Fruit fly (Drosophila melanogaster): ENCODE measurements around the gene mgr.

The mgr gene

dm6 chr3R:11431395-11431977 lies 21.8 kb upstream of the mgr start, which contains the start of the genes RpL24-like and CG5276:
TSS of gene RpL24-like (minus strand) at chr3R:11431582.
TSS of gene CG5276 (plus strand) at chr3R:11431738.
- TF ChIP-seq Pif1A (GFP tag; optimal IDR thresholded peaks at IDR 0.05) (no peak), rn (GFP tag; IDR thresholded peaks at IDR 0.05) (no peak), CG14655 (GFP tag; optimal IDR thresholded peaks at IDR 0.05) (no peak), CG34367 (tag; optimal IDR thresholded peaks at IDR 0.05) (no peak), D1 (tag; optimal IDR thresholded peaks at IDR 0.05) (no peak), CG32121 (GFP tag; IDR thresholded peaks at IDR 0.05) (no peak), CG8301 (tag; optimal IDR thresholded peaks at IDR 0.05) (no peak)

dm6 chr3R:11430307-11430706 lies 20.6 kb upstream of the mgr start:
- TF ChIP-seq EcR (GFP tag; optimal IDR thresholded peaks at IDR 0.05) (no peak), fd96Ca (GFP tag; IDR thresholded peaks at IDR 0.05) (no peak), gl (tag; optimal IDR thresholded peaks at IDR 0.05) (no peak), Pif1A (GFP tag; optimal IDR thresholded peaks at IDR 0.05) (no peak), CG32121 (GFP tag; IDR thresholded peaks at IDR 0.05) (no peak), CG15710 (tag; optimal IDR thresholded peaks at IDR 0.05) (no peak), CG12605 (GFP tag; IDR thresholded peaks at IDR 0.05) (no peak), Ets98B (GFP tag; IDR thresholded peaks at IDR 0.05) (no peak), Snoo (tag; optimal IDR thresholded peaks at IDR 0.05) (no peak), Pif1B (GFP tag; optimal IDR thresholded peaks at IDR 0.05) (no peak), D1 (tag; optimal IDR thresholded peaks at IDR 0.05) (no peak), CG14655 (GFP tag; optimal IDR thresholded peaks at IDR 0.05) (no peak), CG4496 (GFP tag; IDR thresholded peaks at IDR 0.05) (no peak), CG34367 (tag; optimal IDR thresholded peaks at IDR 0.05) (no peak), CG17806 (tag; optimal IDR thresholded peaks at IDR 0.05) (no peak), CG9948 (tag; optimal IDR thresholded peaks at IDR 0.05) (no peak), CG13204 (GFP tag; optimal IDR thresholded peaks at IDR 0.05) (no peak), CG10348 (GFP tag; IDR thresholded peaks at IDR 0.05) (no peak), rn (GFP tag; IDR thresholded peaks at IDR 0.05) (no peak)

DNA sequence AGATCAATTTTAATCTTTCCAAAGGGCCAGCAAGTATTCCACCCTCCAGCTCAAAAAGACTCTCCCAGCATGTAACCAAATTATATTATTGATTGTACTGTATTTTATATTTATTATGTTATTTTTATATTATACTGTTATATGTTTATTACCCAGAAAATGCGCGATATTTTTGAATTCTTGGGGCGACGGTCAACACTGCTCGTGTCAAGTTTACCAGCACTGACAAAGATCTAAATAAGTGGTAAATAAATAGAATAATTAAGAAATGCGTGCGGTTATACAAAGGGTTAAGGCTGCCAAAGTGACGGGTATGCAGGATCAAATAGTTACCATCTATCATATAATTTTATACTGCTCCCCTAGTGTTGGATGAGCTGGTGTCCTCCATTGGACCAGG lies 20.1 kb upstream of the mgr start, which contains the start of gene Dtd:
Gene Dtd, plus strand, starts transcription at position 248 of the 400 bp plus-strand sequence.
- TF ChIP-seq CG12605 (GFP tag; IDR thresholded peaks at IDR 0.05) (no peak), Ets98B (GFP tag; IDR thresholded peaks at IDR 0.05) (no peak), CG15710 (tag; optimal IDR thresholded peaks at IDR 0.05) (no peak), CG14655 (GFP tag; optimal IDR thresholded peaks at IDR 0.05) (no peak), Pif1A (GFP tag; optimal IDR thresholded peaks at IDR 0.05) (no peak), CG8301 (tag; optimal IDR thresholded peaks at IDR 0.05) (no peak), D1 (tag; optimal IDR thresholded peaks at IDR 0.05) (no peak), fd96Ca (GFP tag; IDR thresholded peaks at IDR 0.05) (no peak), CG34367 (tag; optimal IDR thresholded peaks at IDR 0.05) (no peak), CG13204 (GFP tag; optimal IDR thresholded peaks at IDR 0.05) (no peak), CG9948 (tag; optimal IDR thresholded peaks at IDR 0.05) (no peak)

DNA sequence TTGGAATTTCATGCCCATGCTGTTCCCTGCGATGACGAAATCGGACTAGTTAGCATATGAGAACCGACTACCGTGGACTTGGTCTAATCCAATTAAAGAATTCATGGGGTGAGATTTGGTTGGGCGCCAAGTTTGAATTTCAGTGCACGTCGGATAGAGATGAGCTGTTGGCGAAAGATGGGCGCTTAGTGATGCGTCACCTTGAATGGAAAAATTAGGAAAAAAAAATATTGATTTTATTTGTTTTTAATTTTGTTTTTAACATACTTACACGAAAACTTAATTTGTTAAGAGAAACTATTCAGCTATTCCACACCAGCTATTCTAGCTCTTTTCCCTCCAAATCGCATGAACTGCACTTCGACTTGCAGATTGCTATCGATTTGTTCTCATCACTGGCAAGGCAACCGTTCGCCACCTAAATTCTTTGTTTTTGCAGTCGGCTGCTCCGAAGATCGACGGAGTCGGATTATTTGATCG lies 12.0 kb upstream of the mgr start, which contains the start of the genes ninaG and Sptz:
Gene ninaG, minus strand, starts transcription at position 51 of the 480 bp plus-strand sequence.
Gene Sptz, plus strand, starts transcription at position 450 of the 480 bp plus-strand sequence.
- TF ChIP-seq CG34367 (tag; optimal IDR thresholded peaks at IDR 0.05) (peak; percentile 85), Pif1A (GFP tag; optimal IDR thresholded peaks at IDR 0.05) (no peak), Pif1B (GFP tag; optimal IDR thresholded peaks at IDR 0.05) (no peak), rn (GFP tag; IDR thresholded peaks at IDR 0.05) (peak; percentile 92), CG32121 (GFP tag; IDR thresholded peaks at IDR 0.05) (peak; percentile 94), CG15710 (tag; optimal IDR thresholded peaks at IDR 0.05) (peak; percentile 88), Snoo (tag; optimal IDR thresholded peaks at IDR 0.05) (peak; percentile 90), CG8301 (tag; optimal IDR thresholded peaks at IDR 0.05) (no peak), CG12605 (GFP tag; IDR thresholded peaks at IDR 0.05) (peak; percentile 79), EcR (GFP tag; optimal IDR thresholded peaks at IDR 0.05) (no peak), CG13204 (GFP tag; optimal IDR thresholded peaks at IDR 0.05) (no peak), CG4496 (GFP tag; IDR thresholded peaks at IDR 0.05) (peak; percentile 93), D1 (tag; optimal IDR thresholded peaks at IDR 0.05) (no peak), gl (tag; optimal IDR thresholded peaks at IDR 0.05) (peak; percentile 64), CG8159 (tag; optimal IDR thresholded peaks at IDR 0.05) (peak; percentile 88), fd96Ca (GFP tag; IDR thresholded peaks at IDR 0.05) (peak; percentile 98), CG14655 (GFP tag; optimal IDR thresholded peaks at IDR 0.05) (no peak), CG17806 (tag; optimal IDR thresholded peaks at IDR 0.05) (peak; percentile 85), Ets98B (GFP tag; IDR thresholded peaks at IDR 0.05) (peak; percentile 91), CG9948 (tag; optimal IDR thresholded peaks at IDR 0.05) (peak; percentile 85), CG10348 (GFP tag; IDR thresholded peaks at IDR 0.05) (peak; percentile 89)

- TF ChIP-seq Pif1B (GFP tag; optimal IDR thresholded peaks at IDR 0.05) (no peak), rn (GFP tag; IDR thresholded peaks at IDR 0.05) (no peak), Pif1A (GFP tag; optimal IDR thresholded peaks at IDR 0.05) (no peak), CG15710 (tag; optimal IDR thresholded peaks at IDR 0.05) (no peak), Ets98B (GFP tag; IDR thresholded peaks at IDR 0.05) (no peak), Snoo (tag; optimal IDR thresholded peaks at IDR 0.05) (no peak), CG14655 (GFP tag; optimal IDR thresholded peaks at IDR 0.05) (no peak), CG13204 (GFP tag; optimal IDR thresholded peaks at IDR 0.05) (no peak), CG9948 (tag; optimal IDR thresholded peaks at IDR 0.05) (no peak), CG12605 (GFP tag; IDR thresholded peaks at IDR 0.05) (no peak), CG8159 (tag; optimal IDR thresholded peaks at IDR 0.05) (no peak), CG8301 (tag; optimal IDR thresholded peaks at IDR 0.05) (no peak), CG10348 (GFP tag; IDR thresholded peaks at IDR 0.05) (no peak), gl (tag; optimal IDR thresholded peaks at IDR 0.05) (no peak), EcR (GFP tag; optimal IDR thresholded peaks at IDR 0.05) (no peak), CG17806 (tag; optimal IDR thresholded peaks at IDR 0.05) (no peak), CG34367 (tag; optimal IDR thresholded peaks at IDR 0.05) (no peak), fd96Ca (GFP tag; IDR thresholded peaks at IDR 0.05) (no peak), CG4496 (GFP tag; IDR thresholded peaks at IDR 0.05) (no peak), D1 (tag; optimal IDR thresholded peaks at IDR 0.05) (no peak)
These were observed 8.9 kb upstream of the mgr start, which contains the start of the genes bumpel and CG45676 for dm6 chr3R:11418568-11418967. TSS of gene bumpel (minus strand) at chr3R:11418668. TSS of gene CG45676 (plus strand) at chr3R:11418885.

All from whole organism, pupa.